Fruit fly (Drosophila melanogaster): ENCODE measurements around the gene CG33796.

- TF ChIP-seq ttk (optimal IDR thresholded peaks at IDR 0.05) = no peak
- no peak for TF ChIP-seq Myc (optimal IDR thresholded peaks at IDR 0.05)
- no peak for TF ChIP-seq psq (optimal IDR thresholded peaks at IDR 0.05)
Observed at dm6 chr3L:16203236-16203635, 33.3 kb upstream of the CG33796 start.
